Worm (Caenorhabditis elegans) whole organism, midembryonic: Measurements from ENCODE around the gene btb-2.

Source experiments
- T22C8.4 ChIP-seq: fragments of 200-800 bp; sonication (Bioruptor generic); IDR thresholded peaks from 2 replicates; pipeline ENCODE4 v1.3.6; 2022; ENCODE audit warnings: missing genetic modification characterization, missing compliant biosample characterization
- cog-1 ChIP-seq: sonication (generic microtip); optimal IDR thresholded peaks from 2 replicates; lab custom pipeline; 2016; ENCODE audit warnings: missing genetic modification characterization, missing compliant biosample characterization
- flt-1 ChIP-seq: fragments of 200-800 bp; sonication (Bioruptor generic); IDR thresholded peaks from 2 replicates; pipeline ENCODE4 v1.3.6; 2022; ENCODE audit warnings: missing genetic modification characterization, missing compliant biosample characterization
- klf-2 ChIP-seq: fragments of 200-800 bp; sonication (Bioruptor generic); conservative IDR thresholded peaks from 2 replicates; pipeline ENCODE4 v1.3.6; 2022; ENCODE audit warnings: missing genetic modification reagents, missing genetic modification characterization, missing compliant biosample characterization
- med-1 ChIP-seq: sonication (generic microtip); optimal IDR thresholded peaks from 2 replicates; lab custom pipeline; 2017; ENCODE audit warnings: missing genetic modification characterization, mild to moderate bottlenecking, missing compliant biosample characterization, antibody characterized with exemption, missing genetic modification reagents; ENCODE audit not compliant: insufficient read depth
- ref-1 ChIP-seq: fragments of 200-800 bp; sonication (Bioruptor generic); conservative IDR thresholded peaks from 2 replicates; pipeline ENCODE4 v1.3.6; 2022; ENCODE audit warnings: missing genetic modification reagents, missing genetic modification characterization, missing compliant biosample characterization
- tab-1 ChIP-seq: fragments of 200-800 bp; sonication (Bioruptor generic); IDR thresholded peaks from 2 replicates; pipeline ENCODE4 v1.3.6; 2022; ENCODE audit warnings: missing genetic modification characterization, missing compliant biosample characterization
- ztf-23 ChIP-seq: fragments of 200-800 bp; sonication (Bioruptor generic); IDR thresholded peaks from 2 replicates; pipeline ENCODE4 v1.3.6; 2022; ENCODE audit warnings: missing genetic modification reagents, missing genetic modification characterization, missing compliant biosample characterization
- ztf-29 ChIP-seq: fragments of 200-800 bp; sonication (Bioruptor generic); IDR thresholded peaks from 2 replicates; pipeline ENCODE4 v1.3.6; 2022; ENCODE audit warnings: missing genetic modification reagents, missing genetic modification characterization, missing compliant biosample characterization

DNA sequence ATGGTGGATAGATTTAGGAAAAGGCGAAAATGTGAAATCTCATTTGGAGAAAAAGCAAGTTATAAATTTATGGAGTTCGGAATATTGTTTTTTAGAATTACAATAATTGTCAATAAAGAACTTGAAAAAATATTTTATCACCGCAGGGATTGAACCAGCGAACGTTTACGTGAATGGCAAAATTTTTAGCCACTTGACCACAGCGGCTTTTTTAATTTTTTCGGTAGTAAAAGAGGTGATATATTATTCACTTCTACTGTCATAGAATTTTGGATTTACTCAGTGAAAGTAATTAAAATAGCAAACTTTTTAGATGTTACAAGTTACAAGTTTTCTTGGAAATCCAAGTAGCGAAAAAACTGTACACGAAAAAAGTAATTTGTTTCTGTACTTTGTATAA is 43.5 kb upstream of the btb-2 start:
- no peak for TF ChIP-seq klf-2
- no peak for TF ChIP-seq ztf-23
- no peak for TF ChIP-seq cog-1 (tag; lab: Kevin White, UChicago)
- no peak for TF ChIP-seq flt-1 (GFP tag; lab: Robert Waterston, UW)
- TF ChIP-seq T22C8.4 (GFP tag; lab: Robert Waterston, UW): no peak
- TF ChIP-seq ref-1 (GFP tag; lab: Robert Waterston, UW): no peak
- TF ChIP-seq ztf-29 (GFP tag; lab: Robert Waterston, UW): no peak
- TF ChIP-seq med-1 (GFP tag; lab: Kevin White, UChicago): no peak
- TF ChIP-seq tab-1 (GFP tag; lab: Robert Waterston, UW): no peak
